Fruit fly (Drosophila melanogaster): ENCODE measurements around the gene nrv1.

- TF ChIP-seq sv (GFP tag; optimal IDR thresholded peaks at IDR 0.05) (no peak), Hnf4 (GFP tag; optimal IDR thresholded peaks at IDR 0.05) (no peak)
These were observed 12.9 kb upstream of the nrv1 start for dm6 chr2L:6799551-6799950.
